Worm (Caenorhabditis elegans) whole organism, L2 larva: ENCODE measurements around the gene ugt-53.

ENCODE experiments used
- alr-1 ChIP-seq: fragments of 150-350 bp; optimal IDR thresholded peaks from 2 replicates; lab custom pipeline; 2014; ENCODE audit warnings: missing biosample characterization, missing genetic modification characterization
- aly-2 ChIP-seq: fragments of 150-350 bp; optimal IDR thresholded peaks from 2 replicates; lab custom pipeline; 2014; ENCODE audit warnings: missing biosample characterization, missing genetic modification characterization
- ceh-16 ChIP-seq: fragments of 150-350 bp; optimal IDR thresholded peaks from 2 replicates; lab custom pipeline; 2014; ENCODE audit warnings: missing biosample characterization, missing genetic modification characterization
- dmd-4 ChIP-seq: sonication (generic microtip); optimal IDR thresholded peaks from 2 replicates; lab custom pipeline; 2017; ENCODE audit warnings: missing biosample characterization, missing genetic modification characterization
- lin-11 ChIP-seq: fragments of 150-350 bp; sonication (generic microtip); optimal IDR thresholded peaks from 2 replicates; lab custom pipeline; 2014; ENCODE audit warnings: missing biosample characterization, missing genetic modification characterization, inconsistent platforms, mixed read lengths
- lin-13 ChIP-seq: fragments of 150-350 bp; optimal IDR thresholded peaks from 2 replicates; lab custom pipeline; 2014; ENCODE audit warnings: missing biosample characterization, missing genetic modification reagents, missing genetic modification characterization
- lsy-2 ChIP-seq, 2 experiments: fragments of 150-350 bp in 1 of 2; sonication (generic microtip) in 1 of 2; optimal IDR thresholded peaks; 2 replicates each; lab custom pipeline; 2014 to 2017; ENCODE audit warnings: missing biosample characterization in 2 of 2, missing genetic modification characterization in 2 of 2
- nhr-11 ChIP-seq: fragments of 150-350 bp; optimal IDR thresholded peaks from 2 replicates; lab custom pipeline; 2014; ENCODE audit warnings: missing biosample characterization, missing genetic modification characterization
- nhr-12 ChIP-seq: fragments of 150-350 bp; optimal IDR thresholded peaks from 2 replicates; lab custom pipeline; 2014; ENCODE audit warnings: missing biosample characterization, missing genetic modification characterization
- sma-9 ChIP-seq, 2 experiments: fragments of 150-350 bp in 1 of 2; sonication (generic microtip) in 1 of 2; optimal IDR thresholded peaks; 2 replicates each; lab custom pipeline; 2014 to 2016; ENCODE audit warnings: missing genetic modification characterization in 2 of 2, mild to moderate bottlenecking in 1 of 2, missing biosample characterization in 1 of 2, missing compliant biosample characterization in 1 of 2, missing genetic modification reagents in 1 of 2, moderate library complexity in 1 of 2
- ztf-4 ChIP-seq: fragments of 150-350 bp; optimal IDR thresholded peaks from 2 replicates; lab custom pipeline; 2014; ENCODE audit warnings: missing biosample characterization, missing genetic modification characterization

ce11 chrV:2832666-2833065 lies 16.5 kb upstream of the ugt-53 start, which contains the start of gene srj-50:
- TF ChIP-seq lsy-2 (tag; optimal IDR thresholded peaks at IDR 0.05; lab: Kevin White, UChicago), result no peak
- no peak for TF ChIP-seq ztf-4 (tag; lab: Kevin White, UChicago)
- no peak for TF ChIP-seq sma-9 (GFP tag; optimal IDR thresholded peaks at IDR 0.05; lab: Kevin White, UChicago)
- no peak for TF ChIP-seq sma-9 (tag; optimal IDR thresholded peaks at IDR 0.05; lab: Kevin White, UChicago)
- no peak for TF ChIP-seq alr-1 (tag; lab: Kevin White, UChicago)
- TF ChIP-seq nhr-12, result no peak
- TF ChIP-seq aly-2, result no peak
- no peak for TF ChIP-seq lin-13
- TF ChIP-seq nhr-11 (tag; lab: Kevin White, UChicago), result no peak
- no peak for TF ChIP-seq lin-11 (tag; lab: Kevin White, UChicago)
- no peak for TF ChIP-seq dmd-4 (tag; lab: Kevin White, UChicago)
- no peak for TF ChIP-seq ceh-16 (tag; lab: Kevin White, UChicago)
